Fruit fly (Drosophila melanogaster) whole organism: ENCODE results near the gene glob1.

Experiments
- Dll ChIP-seq: fragments of >200 bp; optimal IDR thresholded peaks from 2 replicates; lab custom pipeline; 2017
- psq ChIP-seq: fragments of >200 bp; optimal IDR thresholded peaks from 2 replicates; lab custom pipeline; 2017
- usp ChIP-seq: fragments of >200 bp; optimal IDR thresholded peaks from 2 replicates; lab custom pipeline; 2017; ENCODE audit warnings: missing biosample characterization, missing genetic modification characterization, mixed read lengths

DNA sequence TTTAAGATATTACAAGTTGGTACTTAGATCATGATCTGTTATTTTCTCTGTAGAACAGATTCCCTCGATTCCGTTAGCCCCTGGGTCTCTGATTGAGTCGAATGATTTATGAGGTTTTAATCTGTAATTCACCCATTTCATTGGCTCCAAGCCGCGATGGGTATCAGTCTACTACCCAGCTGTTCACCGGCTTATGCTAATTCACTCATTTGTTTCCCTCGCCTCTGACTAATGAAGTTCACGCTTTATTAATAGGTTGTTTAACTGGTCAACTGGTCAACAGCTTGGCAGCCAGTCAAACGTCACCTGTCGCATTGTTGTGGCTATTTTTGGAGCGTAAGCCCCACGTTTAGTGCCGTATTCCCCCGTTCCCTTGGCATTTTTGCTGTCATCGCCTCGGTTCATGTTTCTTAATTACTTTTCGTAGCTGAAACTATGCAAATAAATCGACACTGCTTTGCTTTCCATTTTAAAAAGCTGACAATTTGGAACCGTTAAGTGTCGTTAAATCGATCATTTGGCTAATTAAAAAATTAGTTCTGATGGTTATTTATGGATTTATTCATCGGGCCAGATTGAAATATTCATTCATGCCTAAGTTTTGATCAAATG, 31.5 kb downstream of the glob1 start:
- TF ChIP-seq usp (GFP tag; lab: Kevin White, UChicago) (no peak), psq (lab: Kevin White, UChicago) (no peak), Dll (no peak)
